Worm (Caenorhabditis elegans) whole organism, L3 larva: Measurements from ENCODE around the gene unc-93.

Experiments
- R02D3.7 ChIP-seq: fragments of 150-350 bp; optimal IDR thresholded peaks from 2 replicates; lab custom pipeline; 2014; ENCODE audit warnings: missing biosample characterization, missing genetic modification characterization
- ZK546.5 ChIP-seq: sonication (generic microtip); optimal IDR thresholded peaks from 2 replicates; lab custom pipeline; 2017; ENCODE audit warnings: missing biosample characterization, missing genetic modification characterization
- aly-2 ChIP-seq: fragments of 150-350 bp; optimal IDR thresholded peaks from 2 replicates; lab custom pipeline; 2014; ENCODE audit warnings: missing biosample characterization, missing genetic modification characterization
- ama-1 ChIP-seq: fragments of 150-350 bp; optimal IDR thresholded peaks from 2 replicates; lab custom pipeline; 2018
- ceh-28 ChIP-seq: fragments of 150-350 bp; optimal IDR thresholded peaks from 2 replicates; lab custom pipeline; 2014; ENCODE audit warnings: missing biosample characterization, missing genetic modification reagents, missing genetic modification characterization
- ceh-82 ChIP-seq: fragments of 150-350 bp; optimal IDR thresholded peaks from 2 replicates; lab custom pipeline; 2014; ENCODE audit warnings: missing biosample characterization, missing genetic modification characterization
- ceh-9 ChIP-seq: sonication (generic microtip); optimal IDR thresholded peaks from 2 replicates; lab custom pipeline; 2018; ENCODE audit warnings: missing biosample characterization, missing genetic modification characterization
- daf-12 ChIP-seq: fragments of 150-350 bp; optimal IDR thresholded peaks from 2 replicates; lab custom pipeline; 2014; ENCODE audit warnings: missing biosample characterization, missing genetic modification reagents, missing genetic modification characterization
- egl-27 ChIP-seq: sonication (generic microtip); optimal IDR thresholded peaks from 4 replicates; lab custom pipeline; 2017; ENCODE audit warnings: missing biosample characterization, missing genetic modification reagents, missing genetic modification characterization
- elt-1 ChIP-seq: fragments of 150-350 bp; optimal IDR thresholded peaks from 2 replicates; lab custom pipeline; 2014; ENCODE audit warnings: missing biosample characterization, missing genetic modification characterization
- elt-2 ChIP-seq: sonication (generic microtip); optimal IDR thresholded peaks from 2 replicates; lab custom pipeline; 2016; ENCODE audit warnings: missing genetic modification reagents, mild to moderate bottlenecking, missing genetic modification characterization, missing compliant biosample characterization
- elt-3 ChIP-seq, 3 experiments: fragments of 150-350 bp in 1 of 3; sonication (generic microtip) in 2 of 3; optimal IDR thresholded peaks; 2 replicates in 2 of 3; 4 replicates in 1 of 3; lab custom pipeline; 2014 to 2017; ENCODE audit warnings: missing biosample characterization in 3 of 3, missing genetic modification characterization in 3 of 3
- fkh-2 ChIP-seq: fragments of 150-350 bp; optimal IDR thresholded peaks from 2 replicates; lab custom pipeline; 2014; ENCODE audit warnings: missing biosample characterization, missing genetic modification reagents, missing genetic modification characterization
- fos-1 ChIP-seq: fragments of 150-350 bp; optimal IDR thresholded peaks from 2 replicates; lab custom pipeline; 2014; ENCODE audit warnings: missing biosample characterization, missing genetic modification characterization
- hmg-11 ChIP-seq: sonication (generic microtip); optimal IDR thresholded peaks from 2 replicates; lab custom pipeline; 2016; ENCODE audit warnings: missing genetic modification characterization, missing compliant biosample characterization
- jun-1 ChIP-seq: fragments of 150-350 bp; optimal IDR thresholded peaks from 2 replicates; lab custom pipeline; 2014; ENCODE audit warnings: missing biosample characterization, missing genetic modification reagents, missing genetic modification characterization
- lin-15B ChIP-seq: fragments of 150-350 bp; optimal IDR thresholded peaks from 2 replicates; lab custom pipeline; 2014; ENCODE audit warnings: missing biosample characterization, missing genetic modification characterization
- lin-39 ChIP-seq: fragments of 150-350 bp; optimal IDR thresholded peaks from 2 replicates; lab custom pipeline; 2018; ENCODE audit warnings: missing biosample characterization, missing genetic modification reagents, missing genetic modification characterization
- lsy-12 ChIP-seq: sonication (generic microtip); optimal IDR thresholded peaks from 2 replicates; lab custom pipeline; 2016; ENCODE audit warnings: mild to moderate bottlenecking, missing genetic modification characterization, missing compliant biosample characterization
- mdl-1 ChIP-seq: fragments of 150-350 bp; optimal IDR thresholded peaks from 2 replicates; lab custom pipeline; 2014; ENCODE audit warnings: missing biosample characterization, missing genetic modification characterization
- mml-1 ChIP-seq: fragments of 150-350 bp; sonication (generic microtip); optimal IDR thresholded peaks from 3 replicates; lab custom pipeline; 2014; ENCODE audit warnings: missing biosample characterization, missing genetic modification characterization
- nfya-1 ChIP-seq: sonication (generic microtip); optimal IDR thresholded peaks from 2 replicates; lab custom pipeline; 2017; ENCODE audit warnings: missing genetic modification characterization, mild to moderate bottlenecking, missing compliant biosample characterization, antibody characterized with exemption, moderate library complexity; ENCODE audit not compliant: insufficient read depth
- nhr-11 ChIP-seq: fragments of 150-350 bp; optimal IDR thresholded peaks from 2 replicates; lab custom pipeline; 2014; ENCODE audit warnings: missing biosample characterization, missing genetic modification characterization
- nhr-12 ChIP-seq: fragments of 150-350 bp; optimal IDR thresholded peaks from 2 replicates; lab custom pipeline; 2014; ENCODE audit warnings: missing biosample characterization, missing genetic modification characterization
- nhr-23 ChIP-seq: fragments of 150-350 bp; optimal IDR thresholded peaks from 2 replicates; lab custom pipeline; 2014; ENCODE audit warnings: missing biosample characterization, missing genetic modification reagents, missing genetic modification characterization
- nhr-237 ChIP-seq: fragments of 150-350 bp; optimal IDR thresholded peaks from 2 replicates; lab custom pipeline; 2014; ENCODE audit warnings: missing biosample characterization, missing genetic modification characterization
- nhr-25 ChIP-seq: sonication (generic microtip); optimal IDR thresholded peaks from 2 replicates; lab custom pipeline; 2017; ENCODE audit warnings: missing biosample characterization, missing genetic modification characterization
- nhr-28 ChIP-seq: fragments of 150-350 bp; optimal IDR thresholded peaks from 2 replicates; lab custom pipeline; 2014; ENCODE audit warnings: missing biosample characterization, missing genetic modification characterization
- nhr-43 ChIP-seq: sonication (generic microtip); optimal IDR thresholded peaks from 2 replicates; lab custom pipeline; 2016; ENCODE audit warnings: mild to moderate bottlenecking, missing genetic modification characterization, missing compliant biosample characterization; ENCODE audit not compliant: poor library complexity, severe bottlenecking
- nhr-67 ChIP-seq: fragments of 150-350 bp; optimal IDR thresholded peaks from 2 replicates; lab custom pipeline; 2014; ENCODE audit warnings: missing biosample characterization, missing genetic modification characterization
- nhr-76 ChIP-seq: fragments of 150-350 bp; sonication (generic microtip); optimal IDR thresholded peaks from 5 replicates; lab custom pipeline; 2014; ENCODE audit warnings: missing biosample characterization, missing genetic modification characterization
- nhr-77 ChIP-seq: fragments of 150-350 bp; optimal IDR thresholded peaks from 2 replicates; lab custom pipeline; 2014; ENCODE audit warnings: missing biosample characterization, missing genetic modification characterization
- pha-4 ChIP-seq: fragments of 150-350 bp; optimal IDR thresholded peaks from 2 replicates; lab custom pipeline; 2014; ENCODE audit warnings: missing biosample characterization, missing genetic modification reagents, missing genetic modification characterization
- sea-2 ChIP-seq: fragments of 150-350 bp; sonication (generic microtip); optimal IDR thresholded peaks from 4 replicates; lab custom pipeline; 2014; ENCODE audit warnings: missing biosample characterization, missing genetic modification reagents, missing genetic modification characterization
- snpc-4 ChIP-seq: fragments of 150-350 bp; optimal IDR thresholded peaks from 2 replicates; lab custom pipeline; 2014; ENCODE audit warnings: missing biosample characterization, missing genetic modification characterization
- tbx-2 ChIP-seq: sonication (generic microtip); optimal IDR thresholded peaks from 2 replicates; lab custom pipeline; 2016; ENCODE audit warnings: mild to moderate bottlenecking, missing genetic modification characterization, missing compliant biosample characterization
- unc-39 ChIP-seq: sonication (generic microtip); optimal IDR thresholded peaks from 4 replicates; lab custom pipeline; 2017; ENCODE audit warnings: missing biosample characterization, missing genetic modification characterization
- zag-1 ChIP-seq: fragments of 150-350 bp; optimal IDR thresholded peaks from 2 replicates; lab custom pipeline; 2014; ENCODE audit warnings: missing biosample characterization, missing genetic modification characterization
- ztf-11 ChIP-seq: fragments of 150-350 bp; optimal IDR thresholded peaks from 2 replicates; lab custom pipeline; 2014; ENCODE audit warnings: missing biosample characterization, missing genetic modification characterization
- ztf-4 ChIP-seq: fragments of 150-350 bp; optimal IDR thresholded peaks from 2 replicates; lab custom pipeline; 2014; ENCODE audit warnings: missing biosample characterization, missing genetic modification characterization

The unc-93 gene

DNA sequence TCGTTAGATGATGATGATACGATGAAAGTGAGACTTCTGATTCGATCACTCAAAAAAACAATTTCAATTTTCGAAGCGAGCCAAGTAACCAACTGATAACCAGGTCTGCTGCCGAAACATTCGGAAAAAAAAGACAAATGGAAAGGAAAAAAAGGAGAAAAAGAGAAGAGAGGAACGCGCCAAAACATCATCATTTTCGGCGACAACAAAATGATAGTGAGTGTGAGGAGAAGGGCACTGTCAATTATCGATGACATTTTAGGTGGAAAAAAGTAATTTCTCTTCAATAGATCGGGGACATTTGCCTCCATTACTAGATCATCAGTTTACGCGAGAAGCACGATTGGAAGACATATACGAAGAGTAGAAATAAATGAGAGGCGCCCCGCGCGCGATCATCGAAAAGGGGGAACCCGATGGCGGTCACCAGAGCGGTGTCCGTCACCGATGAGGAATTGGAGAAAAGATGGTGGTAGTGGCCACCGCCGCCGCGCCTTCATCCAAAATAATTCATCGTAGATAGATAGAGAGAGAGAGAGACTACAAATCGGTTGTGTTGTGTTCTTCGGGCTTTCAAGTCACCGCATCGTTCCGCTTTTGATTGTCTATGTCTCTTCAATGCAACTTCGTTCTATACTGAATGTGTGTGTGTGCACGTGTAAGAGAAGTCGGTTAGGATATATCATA, 22.8 kb upstream of the unc-93 start:
- TF ChIP-seq ceh-28 (tag; lab: Kevin White, UChicago) (peak; percentile 8), pha-4 (no peak), nhr-28 (tag; lab: Kevin White, UChicago) (no peak), nfya-1 (tag; lab: Kevin White, UChicago) (peak; percentile 31), daf-12 (tag; lab: Kevin White, UChicago) (no peak), lin-39 (tag; lab: Kevin White, UChicago) (peak; percentile 58), nhr-25 (tag; lab: Kevin White, UChicago) (peak; percentile 46), ceh-82 (no peak), aly-2 (no peak), nhr-23 (peak; percentile 74), nhr-77 (tag; lab: Kevin White, UChicago) (no peak), snpc-4 (tag; lab: Kevin White, UChicago) (no peak), hmg-11 (tag; lab: Kevin White, UChicago) (no peak), ZK546.5 (tag; lab: Kevin White, UChicago) (no peak), elt-1 (tag; lab: Kevin White, UChicago) (no peak), nhr-12 (tag; lab: Kevin White, UChicago) (no peak), nhr-237 (tag; lab: Kevin White, UChicago) (no peak), lin-15B (tag; lab: Kevin White, UChicago) (no peak), lsy-12 (no peak), elt-3 (tag; optimal IDR thresholded peaks at IDR 0.05; lab: Kevin White, UChicago) (no peak), unc-39 (tag; lab: Kevin White, UChicago) (no peak), tbx-2 (no peak), R02D3.7 (tag; lab: Kevin White, UChicago) (no peak), nhr-43 (peak; percentile 43), egl-27 (no peak), nhr-76 (tag; lab: Kevin White, UChicago) (no peak), mml-1 (no peak), ztf-4 (tag; lab: Kevin White, UChicago) (no peak), nhr-11 (no peak)

DNA sequence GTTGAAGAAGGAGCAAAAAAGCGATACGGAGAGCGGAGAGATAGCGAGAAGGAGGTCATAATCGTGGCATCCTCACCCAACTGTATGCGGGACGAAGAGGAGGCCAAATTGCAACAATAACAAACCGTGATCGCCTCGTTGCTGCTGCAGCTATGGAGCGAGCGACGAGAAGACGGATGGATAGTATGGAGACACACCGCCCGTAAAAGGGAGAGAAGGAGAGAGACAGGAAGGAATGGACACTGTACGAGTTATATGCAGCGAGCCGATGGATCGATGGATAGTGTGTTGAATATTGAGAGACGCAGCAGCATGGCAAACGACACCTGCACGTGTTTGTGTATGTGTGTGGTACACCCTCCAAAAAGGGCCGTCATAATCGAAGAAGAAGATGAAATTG, 20.4 kb upstream of the unc-93 start:
- TF ChIP-seq egl-27 (no peak), snpc-4 (tag; lab: Kevin White, UChicago) (no peak), nhr-23 (peak; percentile 16), nhr-28 (tag; lab: Kevin White, UChicago) (no peak), lin-39 (tag; lab: Kevin White, UChicago) (no peak), hmg-11 (tag; lab: Kevin White, UChicago) (peak; percentile 35)
- TF ChIP-seq, all 47 proteins: peak for 2

DNA sequence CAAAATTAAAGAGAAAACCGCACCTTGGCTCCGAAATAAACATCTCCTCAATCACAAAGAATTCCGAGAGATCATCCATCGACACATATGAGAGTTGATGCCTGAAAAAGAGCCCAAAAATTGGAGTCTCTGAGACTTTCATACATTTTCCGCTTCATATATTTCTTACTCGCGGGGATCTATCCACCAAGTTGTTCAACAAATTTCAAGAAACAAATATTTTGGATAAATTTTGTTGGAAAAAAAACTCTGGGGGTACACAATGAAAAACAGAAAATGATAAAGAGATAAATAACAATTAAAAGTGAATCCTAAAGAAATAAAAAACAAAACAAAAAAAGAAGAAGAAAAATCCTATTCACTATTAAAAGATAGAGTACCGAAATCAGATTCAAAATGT, 17.1 kb upstream of the unc-93 start, which contains the start of gene sel-8:
Gene sel-8 (minus strand): TSS at position 101 of the 400 bp plus-strand sequence.
- TF ChIP-seq nhr-237 (tag; lab: Kevin White, UChicago) (no peak), nfya-1 (tag; lab: Kevin White, UChicago) (no peak), ama-1 (lab: Kevin White, UChicago) (no peak), nhr-76 (tag; lab: Kevin White, UChicago) (no peak), nhr-77 (tag; lab: Kevin White, UChicago) (no peak), ceh-9 (tag; lab: Kevin White, UChicago) (no peak), ZK546.5 (tag; lab: Kevin White, UChicago) (no peak), jun-1 (tag; lab: Kevin White, UChicago) (no peak), elt-1 (tag; lab: Kevin White, UChicago) (no peak), snpc-4 (tag; lab: Kevin White, UChicago) (no peak), ztf-4 (tag; lab: Kevin White, UChicago) (no peak), lin-15B (tag; lab: Kevin White, UChicago) (no peak), nhr-28 (tag; lab: Kevin White, UChicago) (no peak)

DNA sequence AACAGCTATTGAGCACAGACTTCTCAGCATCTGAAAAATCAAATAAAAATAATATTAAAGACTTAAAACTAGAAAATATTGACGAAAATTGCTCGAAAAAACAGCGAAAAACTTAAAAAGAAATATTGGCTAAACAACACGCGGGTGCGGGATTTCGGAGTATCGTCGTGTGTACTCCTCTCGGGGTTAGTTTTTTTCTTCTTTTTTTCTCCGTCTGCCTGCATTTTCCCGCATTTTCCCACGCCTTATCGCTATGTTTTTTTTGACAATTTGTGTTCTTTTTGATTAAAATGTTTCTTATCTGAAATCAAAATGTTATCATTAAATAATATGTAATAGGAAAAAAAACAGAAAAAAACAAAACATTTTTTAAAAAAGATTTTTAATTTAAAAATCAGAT, 13.8 kb upstream of the unc-93 start, which contains the start of gene mrps-31:
Gene mrps-31 (minus strand): TSS at position 36 of the 400 bp plus-strand sequence.
- TF ChIP-seq nhr-43 (no peak), fos-1 (tag; lab: Kevin White, UChicago) (no peak), ztf-11 (tag; lab: Kevin White, UChicago) (no peak), mdl-1 (tag; lab: Kevin White, UChicago) (no peak), nhr-76 (tag; lab: Kevin White, UChicago) (no peak), elt-2 (tag; lab: Kevin White, UChicago) (peak; percentile 99), elt-1 (tag; lab: Kevin White, UChicago) (no peak), snpc-4 (tag; lab: Kevin White, UChicago) (peak; percentile 44), jun-1 (tag; lab: Kevin White, UChicago) (no peak), lin-15B (tag; lab: Kevin White, UChicago) (peak; percentile 60), nhr-67 (tag; lab: Kevin White, UChicago) (no peak), mml-1 (no peak), pha-4 (peak; percentile 73), egl-27 (no peak), nhr-237 (tag; lab: Kevin White, UChicago) (no peak), ceh-28 (tag; lab: Kevin White, UChicago) (no peak), unc-39 (tag; lab: Kevin White, UChicago) (no peak), nhr-25 (tag; lab: Kevin White, UChicago) (no peak), zag-1 (tag; lab: Kevin White, UChicago) (no peak), nhr-11 (no peak), lin-39 (tag; lab: Kevin White, UChicago) (peak; percentile 44), hmg-11 (tag; lab: Kevin White, UChicago) (peak; percentile 57), nhr-77 (tag; lab: Kevin White, UChicago) (no peak), lsy-12 (no peak), aly-2 (no peak), sea-2 (GFP tag; lab: Kevin White, UChicago) (no peak), ztf-4 (tag; lab: Kevin White, UChicago) (no peak), elt-3 (tag; optimal IDR thresholded peaks at IDR 0.05; lab: Kevin White, UChicago) (no peak), ceh-82 (no peak), ceh-9 (tag; lab: Kevin White, UChicago) (no peak), ama-1 (lab: Kevin White, UChicago) (no peak), fkh-2 (tag; lab: Kevin White, UChicago) (no peak), tbx-2 (no peak), nhr-28 (tag; lab: Kevin White, UChicago) (no peak)
